Worm (Caenorhabditis elegans) whole organism, young adult: Measurements from ENCODE around the gene srbc-55.

Source experiments
- F55B11.4 ChIP-seq: sonication (generic microtip); optimal IDR thresholded peaks from 2 replicates; lab custom pipeline; 2016; ENCODE audit warnings: missing compliant biosample characterization, missing genetic modification characterization, borderline replicate concordance; ENCODE audit not compliant: insufficient read depth
- aptf-2 ChIP-seq: fragments of 200-800 bp; sonication (Bioruptor generic); conservative IDR thresholded peaks from 2 replicates; pipeline ENCODE4 v1.3.6; 2022; ENCODE audit warnings: missing genetic modification reagents, missing genetic modification characterization, missing compliant biosample characterization
- athp-1 ChIP-seq: sonication (generic microtip); optimal IDR thresholded peaks from 2 replicates; lab custom pipeline; 2017; ENCODE audit warnings: mild to moderate bottlenecking, missing genetic modification characterization, missing compliant biosample characterization
- ceh-100 ChIP-seq: fragments of 200-800 bp; sonication (Bioruptor generic); IDR thresholded peaks from 2 replicates; pipeline ENCODE4 v1.3.6; 2022; ENCODE audit warnings: missing genetic modification reagents, missing genetic modification characterization, missing compliant biosample characterization
- dpl-1 ChIP-seq: fragments of 150-350 bp; optimal IDR thresholded peaks from 2 replicates; lab custom pipeline; 2014; ENCODE audit warnings: missing biosample characterization, missing genetic modification reagents, missing genetic modification characterization
- egl-18 ChIP-seq: fragments of 200-800 bp; sonication (Bioruptor generic); IDR thresholded peaks from 2 replicates; pipeline ENCODE4 v1.3.6; 2022; ENCODE audit warnings: missing genetic modification reagents, missing genetic modification characterization, missing compliant biosample characterization
- lag-1 ChIP-seq: fragments of 200-800 bp; sonication (Bioruptor generic); IDR thresholded peaks from 2 replicates; pipeline ENCODE4 v1.3.6; 2022; ENCODE audit warnings: missing genetic modification reagents, missing genetic modification characterization, missing compliant biosample characterization
- lin-40 ChIP-seq: sonication (generic microtip); optimal IDR thresholded peaks from 2 replicates; lab custom pipeline; 2016; ENCODE audit warnings: missing genetic modification characterization, mild to moderate bottlenecking, missing compliant biosample characterization, missing genotype, missing genetic modification reagents
- mcd-1 ChIP-seq: fragments of 200-800 bp; sonication (Bioruptor generic); IDR thresholded peaks from 2 replicates; pipeline ENCODE4 v1.3.6; 2022; ENCODE audit warnings: missing genetic modification reagents, missing genetic modification characterization, missing compliant biosample characterization
- nfya-1 ChIP-seq: sonication (generic microtip); optimal IDR thresholded peaks from 2 replicates; lab custom pipeline; 2017; ENCODE audit warnings: antibody characterized with exemption, missing compliant biosample characterization, missing genetic modification characterization, borderline replicate concordance; ENCODE audit not compliant: insufficient read depth
- unc-130 ChIP-seq: sonication (generic microtip); optimal IDR thresholded peaks from 2 replicates; lab custom pipeline; 2016; ENCODE audit warnings: missing genetic modification reagents, missing genetic modification characterization, missing compliant biosample characterization
- unc-62 ChIP-seq: fragments of 150-350 bp; optimal IDR thresholded peaks from 2 replicates; lab custom pipeline; 2014; ENCODE audit warnings: missing biosample characterization, missing genetic modification reagents, missing genetic modification characterization
- ztf-26 ChIP-seq: sonication (generic microtip); optimal IDR thresholded peaks from 2 replicates; lab custom pipeline; 2017; ENCODE audit warnings: missing genetic modification characterization, missing compliant biosample characterization

DNA sequence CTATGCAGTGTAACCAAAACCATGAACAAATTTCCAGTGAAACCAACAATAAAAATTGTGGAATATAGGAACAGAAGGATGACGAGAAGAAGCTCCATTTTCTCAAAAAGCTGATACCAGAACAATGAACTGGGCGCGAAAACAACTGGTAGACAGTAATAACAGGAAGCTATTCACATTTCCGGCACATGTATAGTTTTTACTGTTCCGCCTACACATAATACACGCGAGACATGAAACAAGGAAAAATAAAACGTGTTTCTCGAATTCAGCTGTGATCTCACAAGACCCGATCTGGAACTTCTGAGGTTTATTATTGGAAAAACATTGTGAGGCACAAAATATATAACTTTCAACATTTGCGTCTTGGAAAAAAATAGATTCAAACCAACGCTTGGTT, 20.3 kb downstream of the srbc-55 start, which contains the start of gene srsx-36:
- TF ChIP-seq lin-40 (tag; lab: Kevin White, UChicago) (no peak), mcd-1 (GFP tag; lab: Robert Waterston, UW) (no peak), unc-130 (GFP tag; lab: Kevin White, UChicago) (no peak), aptf-2 (no peak), lag-1 (no peak), unc-62 (no peak), dpl-1 (GFP tag; lab: Kevin White, UChicago) (no peak), ztf-26 (tag; lab: Kevin White, UChicago) (no peak), ceh-100 (GFP tag; lab: Robert Waterston, UW) (no peak), nfya-1 (tag; lab: Kevin White, UChicago) (no peak), athp-1 (tag; lab: Kevin White, UChicago) (no peak), F55B11.4 (tag; lab: Kevin White, UChicago) (no peak), egl-18 (no peak)
